Fruit fly (Drosophila melanogaster) whole organism, embryonic: ENCODE results near the gene red.

Experiments
- Atf3 ChIP-seq: fragments of 200-800 bp; sonication (Bioruptor generic); optimal IDR thresholded peaks from 3 replicates; lab custom pipeline; 2016; ENCODE audit warnings: missing biosample characterization, missing genetic modification characterization
- Blimp-1 ChIP-seq: fragments of 200-800 bp; sonication (Bioruptor generic); optimal IDR thresholded peaks from 3 replicates; lab custom pipeline; 2018; ENCODE audit warnings: missing biosample characterization, missing genetic modification characterization, mild to moderate bottlenecking, moderate library complexity, missing genetic modification reagents
- CG1024 ChIP-seq: fragments of 200-800 bp; sonication (Bioruptor generic); IDR thresholded peaks from 2 replicates; pipeline ENCODE4 v1.3.6; 2022; ENCODE audit warnings: missing biosample characterization, missing genetic modification characterization
- CG11696 ChIP-seq: fragments of 200-800 bp; sonication (Bioruptor generic); IDR thresholded peaks from 2 replicates; pipeline ENCODE4 v1.3.6; 2022; ENCODE audit warnings: missing biosample characterization, missing genetic modification characterization
- CG12391 ChIP-seq: fragments of 200-800 bp; sonication (Bioruptor generic); optimal IDR thresholded peaks from 3 replicates; lab custom pipeline; 2018; ENCODE audit warnings: missing biosample characterization, mild to moderate bottlenecking, missing genetic modification characterization, moderate library complexity
- CG12659 ChIP-seq: fragments of 200-800 bp; sonication (Bioruptor generic); optimal IDR thresholded peaks from 3 replicates; lab custom pipeline; 2017; ENCODE audit warnings: mild to moderate bottlenecking, missing biosample characterization, missing genetic modification reagents, missing genetic modification characterization
- CG12942 ChIP-seq: fragments of 200-800 bp; sonication (Bioruptor generic); optimal IDR thresholded peaks from 3 replicates; lab custom pipeline; 2016; ENCODE audit warnings: missing biosample characterization, missing genetic modification characterization
- CG13123 ChIP-seq: fragments of 200-800 bp; sonication (Bioruptor generic); optimal IDR thresholded peaks from 2 replicates; lab custom pipeline; 2016; ENCODE audit warnings: missing biosample characterization, missing genetic modification characterization
- CG13287 ChIP-seq: fragments of 200-800 bp; sonication (Bioruptor generic); IDR thresholded peaks from 2 replicates; pipeline ENCODE4 v1.3.6; 2022; ENCODE audit warnings: missing biosample characterization, missing genetic modification characterization; ENCODE audit not compliant: partially characterized antibody
- CG15011 ChIP-seq: fragments of 200-800 bp; sonication (Bioruptor generic); optimal IDR thresholded peaks from 3 replicates; lab custom pipeline; 2018; ENCODE audit warnings: missing biosample characterization, mild to moderate bottlenecking, missing genetic modification characterization
- CG15514 ChIP-seq: fragments of 200-800 bp; sonication (Bioruptor generic); optimal IDR thresholded peaks from 3 replicates; lab custom pipeline; 2017; ENCODE audit warnings: missing biosample characterization, missing genetic modification characterization, mild to moderate bottlenecking, moderate library complexity, missing genetic modification reagents
- CG15696 ChIP-seq: fragments of 200-800 bp; sonication (Bioruptor generic); optimal IDR thresholded peaks from 2 replicates; lab custom pipeline; 2019; ENCODE audit warnings: missing biosample characterization, mild to moderate bottlenecking, missing genetic modification characterization, moderate library complexity
- CG1647 ChIP-seq: fragments of 200-800 bp; sonication (Bioruptor generic); optimal IDR thresholded peaks from 3 replicates; lab custom pipeline; 2016; ENCODE audit warnings: missing biosample characterization, missing genetic modification characterization
- CG17361 ChIP-seq: fragments of 200-800 bp; sonication (Bioruptor generic); IDR thresholded peaks from 3 replicates; pipeline ENCODE4 v1.3.6; 2022; ENCODE audit warnings: missing biosample characterization, missing genetic modification characterization
- CG3281 ChIP-seq: fragments of 200-800 bp; sonication (Bioruptor generic); optimal IDR thresholded peaks from 3 replicates; lab custom pipeline; 2017; ENCODE audit warnings: missing biosample characterization, mild to moderate bottlenecking, missing genetic modification characterization
- CG3995 ChIP-seq: fragments of 200-800 bp; sonication (Bioruptor generic); optimal IDR thresholded peaks from 3 replicates; lab custom pipeline; 2016; ENCODE audit warnings: missing biosample characterization, missing genetic modification characterization
- CG8281 ChIP-seq: fragments of 200-800 bp; sonication (Bioruptor generic); optimal IDR thresholded peaks from 2 replicates; lab custom pipeline; 2018; ENCODE audit warnings: missing biosample characterization, mild to moderate bottlenecking, missing genetic modification characterization, moderate library complexity
- CG8924 ChIP-seq: fragments of 200-800 bp; optimal IDR thresholded peaks from 3 replicates; lab custom pipeline; 2019; ENCODE audit warnings: missing biosample characterization, mild to moderate bottlenecking, missing genetic modification characterization, moderate library complexity
- CG9437 ChIP-seq: fragments of 200-800 bp; sonication (Bioruptor generic); optimal IDR thresholded peaks from 2 replicates; lab custom pipeline; 2018; ENCODE audit warnings: missing biosample characterization, mild to moderate bottlenecking, missing genetic modification characterization
- CG9817 ChIP-seq: fragments of 200-800 bp; sonication (Bioruptor generic); optimal IDR thresholded peaks from 2 replicates; lab custom pipeline; 2018; ENCODE audit warnings: missing biosample characterization, mild to moderate bottlenecking, missing genetic modification characterization, moderate library complexity
- CG9876 ChIP-seq: fragments of 200-800 bp; sonication (Bioruptor generic); optimal IDR thresholded peaks from 2 replicates; lab custom pipeline; 2016; ENCODE audit warnings: missing biosample characterization, missing genetic modification characterization
- CHES-1-like ChIP-seq: fragments of 200-800 bp; sonication (Bioruptor generic); optimal IDR thresholded peaks from 2 replicates; lab custom pipeline; 2016; ENCODE audit warnings: missing biosample characterization, missing genetic modification characterization
- Dref ChIP-seq: fragments of 200-800 bp; sonication (Bioruptor generic); IDR thresholded peaks from 2 replicates; pipeline ENCODE4 v1.3.6; 2022; ENCODE audit warnings: missing biosample characterization, missing genetic modification characterization
- ERR ChIP-seq: fragments of 200-800 bp; sonication (Bioruptor generic); optimal IDR thresholded peaks from 2 replicates; lab custom pipeline; 2016; ENCODE audit warnings: missing biosample characterization, missing genetic modification characterization
- Ets97D ChIP-seq: fragments of 200-800 bp; sonication (Bioruptor generic); optimal IDR thresholded peaks from 3 replicates; lab custom pipeline; 2016; ENCODE audit warnings: missing biosample characterization, missing genetic modification characterization
- HLH3B ChIP-seq: fragments of 200-800 bp; sonication (Bioruptor generic); IDR thresholded peaks from 2 replicates; pipeline ENCODE4 v1.3.6; 2022; ENCODE audit warnings: missing biosample characterization, missing genetic modification characterization
- Jarid2 ChIP-seq: fragments of 200-800 bp; sonication (Bioruptor generic); optimal IDR thresholded peaks from 3 replicates; lab custom pipeline; 2017; ENCODE audit warnings: mild to moderate bottlenecking, missing biosample characterization, missing genetic modification reagents, missing genetic modification characterization
- Kr ChIP-seq: fragments of 200-800 bp; sonication (Bioruptor generic); optimal IDR thresholded peaks from 2 replicates; lab custom pipeline; 2017; ENCODE audit warnings: missing biosample characterization, mild to moderate bottlenecking, missing genetic modification characterization
- Mrtf ChIP-seq: fragments of 200-800 bp; sonication (Bioruptor generic); IDR thresholded peaks from 3 replicates; pipeline ENCODE4 v1.3.6; 2022; ENCODE audit warnings: missing biosample characterization, missing genetic modification characterization
- Optix ChIP-seq: fragments of 200-800 bp; sonication (Bioruptor generic); IDR thresholded peaks from 3 replicates; pipeline ENCODE4 v1.3.6; 2022; ENCODE audit warnings: missing biosample characterization, missing genetic modification characterization
- PHDP ChIP-seq: fragments of 200-800 bp; sonication (Bioruptor generic); optimal IDR thresholded peaks from 3 replicates; lab custom pipeline; 2018; ENCODE audit warnings: missing biosample characterization, mild to moderate bottlenecking, missing genetic modification characterization, moderate library complexity
- Sox102F ChIP-seq: fragments of 200-800 bp; sonication (Bioruptor generic); optimal IDR thresholded peaks from 2 replicates; lab custom pipeline; 2018; ENCODE audit warnings: missing biosample characterization, mild to moderate bottlenecking, missing genetic modification characterization, moderate library complexity
- Vsx1 ChIP-seq: fragments of 200-800 bp; sonication (Bioruptor generic); optimal IDR thresholded peaks from 2 replicates; lab custom pipeline; 2017; ENCODE audit warnings: missing biosample characterization, mild to moderate bottlenecking, missing genetic modification characterization, missing genetic modification reagents
- aop ChIP-seq: fragments of 200-800 bp; sonication (Bioruptor generic); IDR thresholded peaks from 2 replicates; pipeline ENCODE4 v1.3.6; 2022; ENCODE audit warnings: missing biosample characterization, missing genetic modification characterization
- bab2 ChIP-seq: fragments of 200-800 bp; sonication (Bioruptor generic); optimal IDR thresholded peaks from 2 replicates; lab custom pipeline; 2016; ENCODE audit warnings: missing biosample characterization, missing genetic modification characterization
- bowl ChIP-seq: fragments of 200-800 bp; sonication (Bioruptor generic); IDR thresholded peaks from 2 replicates; pipeline ENCODE4 v1.3.6; 2022; ENCODE audit warnings: missing biosample characterization, missing genetic modification characterization
- bsh ChIP-seq, 2 experiments: fragments of 200-800 bp; sonication (Bioruptor generic); optimal IDR thresholded peaks; 2 replicates each; lab custom pipeline; 2017 to 2018; ENCODE audit warnings: mild to moderate bottlenecking in 2 of 2, missing biosample characterization in 2 of 2, missing genetic modification characterization in 2 of 2, moderate library complexity in 1 of 2
- cad ChIP-seq: fragments of >200 bp; optimal IDR thresholded peaks from 2 replicates; lab custom pipeline; 2017; ENCODE audit warnings: missing biosample characterization, missing genetic modification characterization
- crc ChIP-seq: fragments of 200-800 bp; sonication (Bioruptor generic); optimal IDR thresholded peaks from 2 replicates; lab custom pipeline; 2016; ENCODE audit warnings: missing biosample characterization, missing genetic modification characterization
- eyg ChIP-seq: fragments of 200-800 bp; sonication (Bioruptor generic); optimal IDR thresholded peaks from 3 replicates; lab custom pipeline; 2016; ENCODE audit warnings: missing biosample characterization, missing genetic modification characterization
- fd102C ChIP-seq: fragments of 200-800 bp; sonication (Bioruptor generic); optimal IDR thresholded peaks from 2 replicates; lab custom pipeline; 2018; ENCODE audit warnings: missing biosample characterization, mild to moderate bottlenecking, missing genetic modification characterization, moderate library complexity
- gem ChIP-seq: fragments of 200-800 bp; sonication (Bioruptor generic); optimal IDR thresholded peaks from 2 replicates; lab custom pipeline; 2019; ENCODE audit warnings: missing biosample characterization, mild to moderate bottlenecking, missing genetic modification characterization, moderate library complexity
- gro ChIP-seq: fragments of 200-800 bp; sonication (Bioruptor generic); optimal IDR thresholded peaks from 2 replicates; lab custom pipeline; 2016; ENCODE audit warnings: missing biosample characterization, missing genetic modification characterization
- lbe ChIP-seq: fragments of 200-800 bp; sonication (Bioruptor generic); optimal IDR thresholded peaks from 2 replicates; lab custom pipeline; 2016; ENCODE audit warnings: missing biosample characterization, mild to moderate bottlenecking, missing genetic modification characterization
- maf-S ChIP-seq: fragments of 200-800 bp; sonication (Bioruptor generic); optimal IDR thresholded peaks from 2 replicates; lab custom pipeline; 2016; ENCODE audit warnings: missing biosample characterization, missing genetic modification characterization
- nerfin-1 ChIP-seq: fragments of 200-800 bp; sonication (Bioruptor generic); optimal IDR thresholded peaks from 3 replicates; lab custom pipeline; 2019; ENCODE audit warnings: missing biosample characterization, mild to moderate bottlenecking, missing genetic modification characterization, moderate library complexity
- sc ChIP-seq, 3 experiments: fragments of >200 bp in 2 of 3; fragments of 200-800 bp in 1 of 3; sonication (Bioruptor generic) in 1 of 3; optimal IDR thresholded peaks; 2 replicates in 2 of 3; 3 replicates in 1 of 3; lab custom pipeline; 2017; ENCODE audit warnings: mild to moderate bottlenecking in 1 of 3, missing biosample characterization in 1 of 3, missing genetic modification characterization in 1 of 3, missing genetic modification reagents in 1 of 3
- tll ChIP-seq, 2 experiments: fragments of 200-800 bp in 1 of 2; fragments of >200 bp in 1 of 2; sonication (Bioruptor generic) in 1 of 2; optimal IDR thresholded peaks; 2 replicates each; lab custom pipeline; 2017 to 2019; ENCODE audit warnings: missing biosample characterization in 2 of 2, missing genetic modification characterization in 2 of 2, mild to moderate bottlenecking in 1 of 2, moderate library complexity in 1 of 2
- vfl ChIP-seq: fragments of 200-800 bp; sonication (Bioruptor generic); optimal IDR thresholded peaks from 2 replicates; lab custom pipeline; 2016; ENCODE audit warnings: missing biosample characterization, missing genetic modification characterization
- zen2 ChIP-seq: fragments of 200-800 bp; sonication (Bioruptor generic); IDR thresholded peaks from 3 replicates; pipeline ENCODE4 v1.3.6; 2022; ENCODE audit warnings: missing biosample characterization, missing genetic modification characterization; ENCODE audit not compliant: partially characterized antibody

red gene

dm6 chr3R:14291431-14291830 lies 2.6 kb downstream of the red start (continued):
- TF ChIP-seq CG13287 (GFP tag; lab: Robert Waterston, UW) (no peak), CG3995 (GFP tag; lab: Kevin White, UChicago) (no peak), CG15514 (GFP tag; lab: Kevin White, UChicago) (peak; percentile 15), CG9876 (GFP tag; lab: Kevin White, UChicago) (no peak), maf-S (GFP tag; lab: Kevin White, UChicago) (no peak), CG9437 (GFP tag; lab: Kevin White, UChicago) (no peak), CG13123 (GFP tag; lab: Kevin White, UChicago) (no peak), CG17361 (GFP tag; lab: Robert Waterston, UW) (0 out of 3 replicates have a peak, but pooled peaks have one; percentile 33), sc (optimal IDR thresholded peaks at IDR 0.05; lab: Kevin White, UChicago) (no peak), sc (GFP tag; optimal IDR thresholded peaks at IDR 0.05; lab: Kevin White, UChicago) (no peak), cad (GFP tag; lab: Kevin White, UChicago) (no peak), Sox102F (GFP tag; lab: Kevin White, UChicago) (peak; percentile 13), Atf3 (GFP tag; lab: Kevin White, UChicago) (no peak), CG12391 (tag; lab: Kevin White, UChicago) (peak; percentile 16), Ets97D (no peak), tll (GFP tag; optimal IDR thresholded peaks at IDR 0.05; lab: Kevin White, UChicago) (no peak), CG8281 (tag; lab: Kevin White, UChicago) (no peak), Vsx1 (GFP tag; lab: Kevin White, UChicago) (no peak), gro (GFP tag; lab: Kevin White, UChicago) (no peak), Dref (no peak), CG15011 (GFP tag; lab: Kevin White, UChicago) (no peak), HLH3B (GFP tag; lab: Robert Waterston, UW) (no peak), ERR (GFP tag; lab: Kevin White, UChicago) (no peak), CG8924 (tag; lab: Kevin White, UChicago) (peak; percentile 5), CG12659 (peak; percentile 6), eyg (GFP tag; lab: Kevin White, UChicago) (no peak), Jarid2 (GFP tag; lab: Kevin White, UChicago) (no peak), CG11696 (GFP tag; lab: Robert Waterston, UW) (peak; percentile 51), Kr (GFP tag; lab: Kevin White, UChicago) (no peak), lbe (peak; percentile 71), Optix (no peak), PHDP (tag; lab: Kevin White, UChicago) (no peak), fd102C (GFP tag; lab: Kevin White, UChicago) (no peak), CHES-1-like (no peak), CG1647 (GFP tag; lab: Kevin White, UChicago) (no peak), CG15696 (tag; lab: Kevin White, UChicago) (no peak), aop (GFP tag; lab: Robert Waterston, UW) (no peak), vfl (GFP tag; lab: Kevin White, UChicago) (no peak), CG3281 (GFP tag; lab: Kevin White, UChicago) (no peak), nerfin-1 (no peak), bab2 (GFP tag; lab: Kevin White, UChicago) (no peak), bsh (GFP tag; optimal IDR thresholded peaks at IDR 0.05; lab: Kevin White, UChicago) (peak; percentile 19 to 72), CG9817 (tag; lab: Kevin White, UChicago) (no peak), CG12942 (GFP tag; lab: Kevin White, UChicago) (no peak), crc (GFP tag; lab: Kevin White, UChicago) (no peak), CG1024 (GFP tag; lab: Robert Waterston, UW) (no peak), zen2 (GFP tag; lab: Robert Waterston, UW) (no peak), gem (tag; lab: Kevin White, UChicago) (peak; percentile 26), Blimp-1 (GFP tag; lab: Kevin White, UChicago) (peak; percentile 33), bowl (GFP tag; lab: Robert Waterston, UW) (no peak), Mrtf (no peak)
